Worm (Caenorhabditis elegans): Measurements from ENCODE around the gene act-2.

DNA sequence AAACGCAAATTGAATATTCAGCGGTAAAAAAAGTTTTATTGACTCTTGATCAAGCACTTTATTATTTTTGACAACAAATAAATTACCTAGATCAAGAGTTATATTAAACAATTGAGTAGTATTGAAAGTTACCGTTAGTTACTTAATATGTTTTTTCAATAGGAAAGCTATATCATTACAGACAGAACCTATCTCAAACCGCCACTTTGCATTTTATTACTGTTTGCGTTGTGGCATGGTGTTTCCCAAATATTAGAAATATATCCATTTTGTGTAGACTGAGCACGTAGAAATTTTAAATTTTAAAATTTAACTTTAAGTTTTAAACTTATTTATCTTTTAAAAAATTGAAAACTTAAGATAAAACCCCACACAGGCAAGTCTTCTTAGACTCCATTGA is 26.5 kb upstream of the act-2 start:
- no peak for TF ChIP-seq K09A11.1 (tag; optimal IDR thresholded peaks at IDR 0.05; ENCODE audit: insufficient read depth)
- TF ChIP-seq tbx-7 (tag; optimal IDR thresholded peaks at IDR 0.05), result no peak
- TF ChIP-seq nhr-11 (tag; optimal IDR thresholded peaks at IDR 0.05), result no peak
- no peak for TF ChIP-seq lin-11 (tag; optimal IDR thresholded peaks at IDR 0.05)
- TF ChIP-seq ztf-16 (tag; optimal IDR thresholded peaks at IDR 0.05), result no peak
- no peak for TF ChIP-seq pros-1 (tag; optimal IDR thresholded peaks at IDR 0.05)
- TF ChIP-seq ama-1 (optimal IDR thresholded peaks at IDR 0.05), result no peak
- TF ChIP-seq unc-86 (tag; optimal IDR thresholded peaks at IDR 0.05), result no peak
- TF ChIP-seq ceh-2 (tag; optimal IDR thresholded peaks at IDR 0.05), result no peak
- no peak for TF ChIP-seq ceh-19 (GFP tag; optimal IDR thresholded peaks at IDR 0.05)
- no peak for TF ChIP-seq dmd-4 (tag; optimal IDR thresholded peaks at IDR 0.05; ENCODE audit: borderline replicate concordance)
- TF ChIP-seq Y22D7AL.16 (tag; optimal IDR thresholded peaks at IDR 0.05), result no peak
- TF ChIP-seq unc-42 (tag; optimal IDR thresholded peaks at IDR 0.05), result no peak
- no peak for TF ChIP-seq mec-3 (tag; optimal IDR thresholded peaks at IDR 0.05; ENCODE audit: borderline replicate concordance)

All from whole organism, late embryonic.